Worm (Caenorhabditis elegans): Measurements from ENCODE around the gene his-32.
A peak's percentile ranks its signal among the peaks of the same experiment; 100 is the strongest.

his-32 gene

ce11 chrIV:8289580-8290323 lies 44.4 kb upstream of the his-32 start, which contains the start of gene daf-31:
daf-31 (plus strand) TSS chrIV:8290273.
- no peak for TF ChIP-seq aha-1 (tag)
- TF ChIP-seq unc-130 (GFP tag; optimal IDR thresholded peaks at IDR 0.05), result no peak
- TF ChIP-seq skn-1 (tag; optimal IDR thresholded peaks at IDR 0.05), result no peak
- TF ChIP-seq nhr-77 (tag; optimal IDR thresholded peaks at IDR 0.05), result no peak
- TF ChIP-seq zfp-3 (GFP tag; conservative IDR thresholded peaks at IDR 0.05), result no peak
- TF ChIP-seq egl-27 (tag; optimal IDR thresholded peaks at IDR 0.05), result no peak
- TF ChIP-seq lin-13 (GFP tag; optimal IDR thresholded peaks at IDR 0.05), result peak; percentile 24
- no peak for TF ChIP-seq ztf-7 (tag; optimal IDR thresholded peaks at IDR 0.05)
- TF ChIP-seq mxl-3 (GFP tag; optimal IDR thresholded peaks at IDR 0.05), result no peak
- TF ChIP-seq pha-4 (GFP tag; IDR thresholded peaks at IDR 0.05), result no peak
- TF ChIP-seq pha-4 (tag; optimal IDR thresholded peaks at IDR 0.05), result peak; percentile 39
- TF ChIP-seq nhr-237 (tag; optimal IDR thresholded peaks at IDR 0.05), result no peak
- TF ChIP-seq spr-3 (GFP tag; optimal IDR thresholded peaks at IDR 0.05), result no peak
- TF ChIP-seq nhr-48 (tag; optimal IDR thresholded peaks at IDR 0.05), result no peak
- no peak for TF ChIP-seq unc-39 (tag; optimal IDR thresholded peaks at IDR 0.05)
- no peak for TF ChIP-seq lim-7 (GFP tag; IDR thresholded peaks at IDR 0.05)
- peak; percentile 23 for TF ChIP-seq hlh-30 (tag; optimal IDR thresholded peaks at IDR 0.05; ENCODE audit: insufficient read depth)
- TF ChIP-seq nhr-111 (GFP tag; optimal IDR thresholded peaks at IDR 0.05), result no peak
- TF ChIP-seq Y48G9A.11 (GFP tag; IDR thresholded peaks at IDR 0.05), result no peak
- no peak for TF ChIP-seq F37D6.2 (tag; optimal IDR thresholded peaks at IDR 0.05)
- TF ChIP-seq ceh-44 (GFP tag; IDR thresholded peaks at IDR 0.05), result no peak
- peak; percentile 36 for TF ChIP-seq rbr-2 (tag; optimal IDR thresholded peaks at IDR 0.05)
- TF ChIP-seq saeg-2 (GFP tag; IDR thresholded peaks at IDR 0.05), result no peak
- TF ChIP-seq D1046.2 (GFP tag; IDR thresholded peaks at IDR 0.05), result no peak
- TF ChIP-seq ceh-82 (tag; optimal IDR thresholded peaks at IDR 0.05), result no peak
- no peak for TF ChIP-seq F10B5.3 (tag; optimal IDR thresholded peaks at IDR 0.05)
- no peak for TF ChIP-seq hmg-1.1 (GFP tag; IDR thresholded peaks at IDR 0.05)
- TF ChIP-seq ctbp-1 (GFP tag; IDR thresholded peaks at IDR 0.05), result no peak
- no peak for TF ChIP-seq fkh-10 (GFP tag; optimal IDR thresholded peaks at IDR 0.05)
- no peak for TF ChIP-seq sdz-12 (GFP tag; optimal IDR thresholded peaks at IDR 0.05)
- peak; percentile 36 for TF ChIP-seq dve-1 (tag; optimal IDR thresholded peaks at IDR 0.05; ENCODE audit: insufficient read depth)
- TF ChIP-seq hif-1 (tag; optimal IDR thresholded peaks at IDR 0.05), result no peak
- TF ChIP-seq php-3 (GFP tag; IDR thresholded peaks at IDR 0.05), result no peak
- TF ChIP-seq nhr-28 (tag; optimal IDR thresholded peaks at IDR 0.05), result peak; percentile 3
- peak; percentile 77 for TF ChIP-seq mes-2 (tag; optimal IDR thresholded peaks at IDR 0.05; ENCODE audit: poor library complexity, severe bottlenecking)
- TF ChIP-seq gei-8 (GFP tag; optimal IDR thresholded peaks at IDR 0.05), result no peak
- TF ChIP-seq nhr-76 (tag; optimal IDR thresholded peaks at IDR 0.05), result no peak
- no peak for TF ChIP-seq mdt-29 (GFP tag; IDR thresholded peaks at IDR 0.05)
- TF ChIP-seq ZK546.5 (tag; optimal IDR thresholded peaks at IDR 0.05), result no peak
- TF ChIP-seq ceh-32 (tag; optimal IDR thresholded peaks at IDR 0.05; ENCODE audit: poor library complexity), result no peak
- TF ChIP-seq Y75B8A.6 (GFP tag; IDR thresholded peaks at IDR 0.05), result no peak
- no peak for TF ChIP-seq tag-97 (GFP tag; IDR thresholded peaks at IDR 0.05)
- TF ChIP-seq snpc-1.2 (GFP tag; IDR thresholded peaks at IDR 0.05), result no peak
- TF ChIP-seq R02D3.7 (tag; optimal IDR thresholded peaks at IDR 0.05), result no peak
- TF ChIP-seq daf-16 (GFP tag; optimal IDR thresholded peaks at IDR 0.05), result no peak
- TF ChIP-seq daf-16 (tag; optimal IDR thresholded peaks at IDR 0.05), result peak; percentile 50
- no peak for TF ChIP-seq lin-29 (GFP tag; IDR thresholded peaks at IDR 0.05)
- TF ChIP-seq spr-1 (tag; optimal IDR thresholded peaks at IDR 0.05), result no peak
- no peak for TF ChIP-seq lin-1 (GFP tag; IDR thresholded peaks at IDR 0.05)
- TF ChIP-seq daf-12 (tag; optimal IDR thresholded peaks at IDR 0.05), result no peak
- peak in 1 of 2 experiments; percentile 75 for TF ChIP-seq lsy-2 (tag; optimal IDR thresholded peaks at IDR 0.05)
